Worm (Caenorhabditis elegans): ENCODE measurements around the gene C01G12.16.
A peak's percentile ranks its signal among the peaks of the same experiment; 100 is the strongest.

Gene C01G12.16

ce11 chrIII:4187845-4188244 lies 26.8 kb downstream of the C01G12.16 start, which contains the start of gene R74.2:
Gene R74.2 (plus strand): TSS chrIII:4188160.
- TF ChIP-seq lin-35 (GFP tag; optimal IDR thresholded peaks at IDR 0.05) (no peak), blmp-1 (tag; optimal IDR thresholded peaks at IDR 0.05) (peak; percentile 98), grh-1 (GFP tag; IDR thresholded peaks at IDR 0.05) (no peak), dpl-1 (GFP tag; optimal IDR thresholded peaks at IDR 0.05) (no peak), ama-1 (optimal IDR thresholded peaks at IDR 0.05) (no peak), tlp-1 (tag; optimal IDR thresholded peaks at IDR 0.05) (no peak)

- no peak for TF ChIP-seq zip-4 (GFP tag; optimal IDR thresholded peaks at IDR 0.05)
- TF ChIP-seq nhr-11 (tag; optimal IDR thresholded peaks at IDR 0.05), result no peak
- TF ChIP-seq ceh-88 (GFP tag; IDR thresholded peaks at IDR 0.05), result no peak
- no peak for TF ChIP-seq unc-30 (tag; optimal IDR thresholded peaks at IDR 0.05)
- no peak for TF ChIP-seq pqm-1 (tag; optimal IDR thresholded peaks at IDR 0.05)
- TF ChIP-seq snpc-4 (tag; optimal IDR thresholded peaks at IDR 0.05), result no peak
- TF ChIP-seq lsy-2 (tag; optimal IDR thresholded peaks at IDR 0.05), result no peak
- TF ChIP-seq nhr-28 (tag; optimal IDR thresholded peaks at IDR 0.05), result no peak
- no peak for TF ChIP-seq ceh-82 (tag; optimal IDR thresholded peaks at IDR 0.05)
- TF ChIP-seq blmp-1 (tag; optimal IDR thresholded peaks at IDR 0.05), result peak; percentile 98
- TF ChIP-seq mef-2 (tag; optimal IDR thresholded peaks at IDR 0.05), result no peak
- TF ChIP-seq nhr-19 (GFP tag; conservative IDR thresholded peaks at IDR 0.05), result no peak
- no peak for TF ChIP-seq fkh-10 (GFP tag; optimal IDR thresholded peaks at IDR 0.05)
- TF ChIP-seq hlh-4 (tag; optimal IDR thresholded peaks at IDR 0.05), result no peak
- TF ChIP-seq elt-3 (tag; optimal IDR thresholded peaks at IDR 0.05), result peak in 2 of 6 experiments; percentile 50 to 70
- TF ChIP-seq lin-13 (GFP tag; optimal IDR thresholded peaks at IDR 0.05), result no peak
- TF ChIP-seq egl-27 (tag; optimal IDR thresholded peaks at IDR 0.05), result no peak
These were observed 28.6 kb downstream of the C01G12.16 start for ce11 chrIII:4189602-4190001.

ce11 chrIII:4190241-4190640 lies 29.2 kb downstream of the C01G12.16 start, which contains the start of gene spp-28:
Gene spp-28 (minus strand): TSS chrIII:4190341.
- TF ChIP-seq mef-2 (tag; optimal IDR thresholded peaks at IDR 0.05) (no peak), Y116A8C.19 (tag; optimal IDR thresholded peaks at IDR 0.05; ENCODE audit: borderline replicate concordance) (no peak), ztf-11 (tag; optimal IDR thresholded peaks at IDR 0.05) (no peak), ama-1 (optimal IDR thresholded peaks at IDR 0.05) (no peak), hlh-17 (GFP tag; optimal IDR thresholded peaks at IDR 0.05; ENCODE audit: borderline replicate concordance) (no peak), blmp-1 (tag; optimal IDR thresholded peaks at IDR 0.05) (no peak), tlp-1 (tag; optimal IDR thresholded peaks at IDR 0.05) (no peak), fkh-8 (tag; optimal IDR thresholded peaks at IDR 0.05) (no peak), hpl-2 (GFP tag; optimal IDR thresholded peaks at IDR 0.05) (no peak), lir-3 (tag; optimal IDR thresholded peaks at IDR 0.05; ENCODE audit: poor library complexity) (no peak), tbx-2 (tag; optimal IDR thresholded peaks at IDR 0.05) (no peak), mdl-1 (tag; optimal IDR thresholded peaks at IDR 0.05) (no peak), pqm-1 (tag; optimal IDR thresholded peaks at IDR 0.05) (no peak)

- TF ChIP-seq snu-23 (GFP tag; optimal IDR thresholded peaks at IDR 0.05), result peak; percentile 17
- peak; percentile 25 for TF ChIP-seq nhr-237 (tag; optimal IDR thresholded peaks at IDR 0.05)
- peak; percentile 34 for TF ChIP-seq zip-4 (GFP tag; optimal IDR thresholded peaks at IDR 0.05)
- peak; percentile 6 for TF ChIP-seq lin-15B (tag; optimal IDR thresholded peaks at IDR 0.05)
- no peak for TF ChIP-seq pax-3 (tag; optimal IDR thresholded peaks at IDR 0.05)
- TF ChIP-seq lin-14 (GFP tag; optimal IDR thresholded peaks at IDR 0.05), result peak; percentile 66
- peak; percentile 19 for TF ChIP-seq ceh-8 (GFP tag; optimal IDR thresholded peaks at IDR 0.05)
- no peak for TF ChIP-seq lin-39 (tag; optimal IDR thresholded peaks at IDR 0.05)
- TF ChIP-seq efl-1 (optimal IDR thresholded peaks at IDR 0.05), result peak; percentile 24 to 41
- peak; percentile 15 to 86 for TF ChIP-seq efl-1 (GFP tag; optimal IDR thresholded peaks at IDR 0.05 in 1 of 2)
- no peak for TF ChIP-seq pag-3 (tag; optimal IDR thresholded peaks at IDR 0.05; ENCODE audit: borderline replicate concordance, insufficient read depth)
- no peak for TF ChIP-seq nhr-84 (tag; optimal IDR thresholded peaks at IDR 0.05)
- TF ChIP-seq skn-1 (tag; optimal IDR thresholded peaks at IDR 0.05), result peak; percentile 29
- peak; percentile 24 for TF ChIP-seq rnt-1 (tag; optimal IDR thresholded peaks at IDR 0.05)
- TF ChIP-seq sup-37 (GFP tag; optimal IDR thresholded peaks at IDR 0.05), result no peak
- peak; percentile 18 for TF ChIP-seq jun-1 (tag; optimal IDR thresholded peaks at IDR 0.05)
- TF ChIP-seq lsy-2 (tag; optimal IDR thresholded peaks at IDR 0.05), result peak; percentile 14 to 62
- TF ChIP-seq hlh-4 (tag; optimal IDR thresholded peaks at IDR 0.05), result no peak
- peak in 1 of 3 experiments; percentile 20 for TF ChIP-seq dpl-1 (GFP tag; optimal IDR thresholded peaks at IDR 0.05)
- peak in 1 of 2 experiments; percentile 40 for TF ChIP-seq lin-35 (GFP tag; optimal IDR thresholded peaks at IDR 0.05)
- peak; percentile 80 for TF ChIP-seq blmp-1 (tag; optimal IDR thresholded peaks at IDR 0.05)
- TF ChIP-seq nhr-85 (tag), result peak; percentile 19
These were observed 30.1 kb downstream of the C01G12.16 start, which contains the start of gene dnj-16 for ce11 chrIII:4191091-4191638. Gene dnj-16 (plus strand): TSS chrIII:4191141.

All from whole organism, L1 larva.